Fruit fly (Drosophila melanogaster): ENCODE data around the gene mts.

mts gene

DNA sequence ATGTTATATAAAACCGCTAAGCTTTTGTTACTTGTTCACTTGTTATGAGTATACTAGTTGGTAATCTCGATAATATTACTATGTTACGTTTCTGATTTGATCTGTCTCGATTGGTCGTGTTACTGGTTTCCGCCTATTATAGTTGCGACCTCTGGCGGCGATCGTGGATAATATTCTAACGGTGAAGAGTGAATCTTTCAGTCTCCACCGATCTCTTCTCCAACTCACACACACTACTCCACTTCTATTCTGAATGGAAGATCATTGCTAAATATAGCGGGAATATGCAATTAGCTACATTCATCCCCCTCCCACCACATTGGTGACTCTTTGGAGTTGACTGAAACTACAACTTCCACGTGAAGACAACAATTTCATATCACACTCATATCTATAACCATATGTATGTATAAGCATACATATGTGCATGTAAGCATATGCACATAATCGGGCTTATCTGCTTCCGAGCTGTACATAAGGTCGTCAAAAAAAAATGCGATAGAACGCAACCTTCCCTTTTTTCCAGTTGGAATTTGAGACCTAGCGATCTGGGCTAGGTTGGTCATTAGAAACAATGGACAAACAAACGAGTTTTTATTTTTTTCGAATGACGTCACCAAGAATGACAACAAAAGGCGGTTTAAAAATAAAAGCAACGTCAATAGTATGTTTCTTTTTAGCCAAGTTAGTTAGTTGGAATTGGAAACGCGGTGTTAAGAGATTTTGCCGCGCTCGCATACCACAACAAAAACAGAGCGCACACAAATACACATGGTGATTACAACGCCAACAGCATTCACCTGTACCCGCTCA lies 18.4 kb upstream of the mts start:
- no peak for TF ChIP-seq noc (tag; optimal IDR thresholded peaks at IDR 0.05)

DNA sequence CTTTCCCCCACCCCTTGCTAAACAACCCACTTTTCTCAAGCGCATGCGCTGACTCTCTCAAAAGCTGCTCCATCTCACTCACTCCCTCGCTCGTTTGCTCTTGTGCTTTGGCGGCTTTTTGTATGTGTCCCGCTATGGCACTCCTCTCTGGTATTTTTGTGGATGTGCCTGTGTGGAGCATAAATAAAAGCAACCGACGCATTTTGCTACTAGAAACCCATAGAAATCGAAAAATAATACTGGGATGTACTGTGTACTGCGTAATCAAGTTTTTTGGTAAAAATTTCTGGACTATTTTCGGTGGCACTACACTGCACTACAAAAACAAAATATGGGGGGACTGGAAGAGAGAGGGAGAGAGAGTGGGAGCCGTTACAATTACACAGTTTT lies 17.8 kb upstream of the mts start:
- TF ChIP-seq noc (tag; optimal IDR thresholded peaks at IDR 0.05), result peak; percentile 2

DNA sequence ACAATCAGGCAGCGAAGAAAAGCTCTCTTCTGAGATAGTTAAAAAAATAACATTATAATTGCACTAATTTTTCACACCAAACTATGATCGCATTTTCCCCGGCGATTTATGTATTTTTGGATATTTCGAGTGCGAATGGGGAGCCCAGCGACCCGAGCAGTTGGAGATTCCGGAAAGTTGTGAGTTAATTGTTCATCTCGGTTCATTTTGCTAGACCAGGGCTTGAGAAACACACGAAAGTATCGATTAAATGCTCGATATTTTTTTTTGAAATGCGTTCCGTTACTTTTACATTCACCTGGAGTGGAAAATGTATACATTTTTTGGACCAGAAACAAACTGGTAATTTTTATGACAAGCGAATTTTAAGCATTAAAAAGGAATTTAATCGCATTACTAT lies 16.9 kb upstream of the mts start, which contains the start of gene Cdc14:
TSS of gene Cdc14 (minus strand) at position 185 of the 400 bp plus-strand sequence.
- TF ChIP-seq noc (tag; optimal IDR thresholded peaks at IDR 0.05), result no peak

DNA sequence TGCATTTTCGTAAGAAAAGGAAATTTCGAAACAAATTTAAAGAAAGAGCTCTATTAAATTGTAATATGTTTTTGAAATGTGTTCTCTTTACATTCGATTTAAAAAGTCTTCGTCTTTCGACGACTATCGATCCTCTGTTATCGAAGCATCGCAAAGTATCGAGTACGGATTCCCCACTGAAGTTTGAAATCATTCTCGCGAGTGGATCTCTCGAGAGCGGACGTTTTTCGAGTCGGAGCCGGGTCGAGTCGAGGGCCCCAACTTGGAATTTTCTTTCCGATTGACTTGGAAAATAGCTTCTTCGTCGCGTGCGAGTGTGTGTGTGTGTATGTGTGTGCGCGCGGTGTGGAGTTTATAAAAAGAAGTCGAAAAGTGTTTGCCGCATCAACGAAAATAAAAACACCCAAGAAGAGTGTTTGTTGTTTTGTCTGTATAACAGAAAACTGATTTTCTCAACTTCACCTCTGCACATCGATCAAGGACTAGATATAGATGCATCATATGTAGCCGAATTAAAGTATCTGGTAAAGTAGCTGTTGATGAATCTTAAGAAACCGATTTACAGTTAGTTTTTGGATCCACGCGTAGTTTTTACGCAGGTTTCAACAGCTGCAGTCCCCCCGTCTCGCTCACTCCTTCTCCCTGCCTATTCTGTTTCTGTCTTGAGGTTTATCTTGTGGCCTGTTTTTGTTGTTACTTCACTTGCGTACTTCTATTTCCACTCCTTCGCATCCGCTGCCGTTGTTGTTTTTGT lies 16.0 kb upstream of the mts start, which contains the start of gene LanB1:
TSS of gene LanB1 (plus strand) at position 190 of the 754 bp plus-strand sequence.
- no peak for TF ChIP-seq noc (tag; optimal IDR thresholded peaks at IDR 0.05)

DNA sequence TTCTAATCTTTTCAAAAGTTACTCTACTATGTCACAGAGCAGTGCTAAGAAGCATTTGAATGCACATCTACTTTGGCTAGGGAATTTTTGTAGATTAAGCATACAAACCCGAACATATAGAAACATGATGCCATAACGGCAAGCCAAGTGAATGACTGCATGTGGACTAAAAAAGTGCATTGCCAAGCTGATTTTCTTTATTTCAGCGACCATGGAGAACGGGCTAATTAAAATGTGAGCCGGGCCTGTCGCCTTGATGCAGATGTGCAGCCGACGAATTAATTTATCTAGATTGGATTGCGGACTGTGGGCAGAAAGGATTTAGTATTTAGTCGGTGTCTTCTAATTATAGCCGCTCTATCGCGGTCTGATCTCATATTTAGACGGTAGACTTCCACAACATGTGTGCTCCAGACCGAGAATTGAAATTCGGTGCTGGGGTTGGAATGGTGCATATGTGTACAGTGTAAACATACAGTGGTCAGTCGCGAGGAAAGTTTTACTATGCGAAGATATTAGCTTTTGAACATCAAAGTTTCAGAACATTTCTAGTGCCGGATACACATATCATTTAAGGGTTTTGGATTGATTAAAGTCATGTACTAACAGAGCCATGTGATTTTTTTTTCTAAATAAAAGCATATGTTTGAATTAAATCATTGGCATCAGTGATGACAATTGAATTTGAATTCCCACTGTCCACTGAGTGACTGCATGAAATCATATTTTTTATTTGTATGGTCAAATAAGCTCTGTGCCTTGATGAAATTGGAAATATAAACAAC lies 14.7 kb upstream of the mts start:
- no peak for TF ChIP-seq noc (tag; optimal IDR thresholded peaks at IDR 0.05)

DNA sequence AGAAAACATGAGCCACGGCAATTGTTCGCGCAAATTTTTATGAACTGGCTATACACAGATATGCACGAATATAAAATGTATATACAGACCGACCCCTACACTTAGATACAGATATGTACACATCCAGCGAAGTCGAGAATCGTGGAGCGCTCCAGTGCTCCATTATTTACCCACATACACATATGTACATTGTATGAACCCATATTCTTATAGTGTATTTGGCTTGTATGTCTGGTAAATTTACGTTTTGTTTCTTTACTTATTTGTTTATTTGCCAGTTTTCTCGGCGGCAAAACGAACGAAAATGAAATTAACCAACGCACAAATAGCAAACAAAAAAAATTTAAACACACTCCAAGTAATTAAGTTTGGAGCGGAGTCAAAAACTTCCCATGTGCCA lies 14.1 kb upstream of the mts start:
- no peak for TF ChIP-seq noc (tag; optimal IDR thresholded peaks at IDR 0.05)

DNA sequence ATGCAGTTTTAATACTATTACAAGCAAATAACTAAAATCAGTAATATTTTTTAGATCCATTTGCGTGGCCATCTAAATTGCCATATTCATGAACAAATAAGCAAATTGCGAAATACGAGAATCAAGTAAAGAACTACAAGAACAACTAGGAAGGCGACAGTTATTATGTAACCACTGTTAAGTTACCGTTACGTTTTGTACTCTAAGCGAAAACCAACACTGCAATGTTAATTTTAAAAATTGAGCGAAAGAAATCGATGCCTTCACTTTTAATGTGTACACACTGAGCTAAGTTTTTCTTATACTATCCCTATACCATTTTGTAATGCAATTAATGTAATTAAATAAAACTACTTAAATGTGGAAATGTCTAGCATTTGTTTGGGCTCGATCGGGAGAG lies 7.0 kb upstream of the mts start:
- TF ChIP-seq noc (tag; optimal IDR thresholded peaks at IDR 0.05), result no peak

DNA sequence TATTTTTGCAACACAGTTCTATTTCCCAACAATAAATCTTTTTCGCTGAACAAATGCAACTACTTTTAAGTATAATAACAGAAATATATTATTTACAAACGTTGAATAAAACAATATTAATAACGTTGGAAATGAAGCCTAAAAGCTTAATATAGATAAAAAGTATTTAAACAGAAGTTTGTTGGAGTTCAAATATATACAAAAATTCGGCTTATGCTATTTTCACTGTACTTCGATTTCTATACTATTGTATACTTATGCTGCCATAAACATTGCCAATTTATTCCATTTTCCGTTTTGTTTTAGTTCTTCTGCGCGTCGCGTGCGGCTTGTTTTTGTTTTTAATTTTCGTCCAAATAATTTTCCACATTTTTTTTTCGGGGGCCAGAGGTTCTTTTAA lies 6.6 kb upstream of the mts start, which contains the start of gene CG7115:
TSS of gene CG7115 (plus strand) at position 301 of the 400 bp plus-strand sequence.
- TF ChIP-seq noc (tag; optimal IDR thresholded peaks at IDR 0.05), result no peak

DNA sequence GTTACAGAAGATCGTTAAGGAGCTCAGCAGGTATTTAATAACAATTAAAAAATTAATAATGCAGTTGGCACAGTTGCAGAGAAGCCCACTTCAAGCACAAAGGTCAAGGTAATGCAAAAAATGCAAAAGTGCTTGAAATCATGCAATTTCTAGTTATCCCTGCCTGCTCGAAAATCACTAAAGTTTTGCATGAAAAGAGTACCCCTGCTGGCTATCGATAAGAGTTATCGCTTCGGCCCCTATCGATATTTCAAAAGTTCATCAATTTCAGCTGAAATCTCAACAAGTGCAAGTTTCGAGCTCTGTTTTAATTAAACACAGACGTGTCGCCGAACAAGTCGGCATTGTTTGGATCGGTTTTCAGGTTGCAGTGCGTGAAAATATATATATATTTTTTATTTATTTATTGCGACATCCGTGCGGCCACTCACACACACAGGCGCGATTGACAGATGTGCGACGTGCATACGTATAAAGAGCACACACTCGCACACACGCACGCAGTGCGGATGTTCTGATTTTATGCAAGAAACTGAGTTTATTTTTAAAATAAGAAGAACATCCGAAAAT lies 6.1 kb upstream of the mts start:
- TF ChIP-seq noc (tag; optimal IDR thresholded peaks at IDR 0.05), result peak; percentile 19

DNA sequence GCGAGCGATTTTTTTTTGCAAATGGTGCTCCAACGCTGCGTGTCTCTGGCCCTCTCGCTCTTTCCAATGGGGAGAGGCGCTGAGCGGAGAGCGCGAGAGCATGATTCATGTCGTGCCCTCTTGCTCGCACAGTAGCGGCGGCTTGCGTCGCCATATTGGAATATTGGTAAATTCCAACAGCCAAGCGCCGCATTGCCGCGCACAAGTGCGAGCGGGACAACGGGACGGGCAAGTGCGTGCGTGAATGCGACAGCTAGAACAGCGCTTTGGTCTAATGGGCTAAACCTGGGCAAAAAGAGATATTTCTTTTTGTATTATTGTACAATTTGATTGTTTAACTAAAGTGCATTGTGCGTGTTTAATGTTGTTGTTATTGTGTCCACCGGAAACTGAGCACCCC lies 781 bp downstream of the mts start:
- TF ChIP-seq noc (tag; optimal IDR thresholded peaks at IDR 0.05), result peak; percentile 0

DNA sequence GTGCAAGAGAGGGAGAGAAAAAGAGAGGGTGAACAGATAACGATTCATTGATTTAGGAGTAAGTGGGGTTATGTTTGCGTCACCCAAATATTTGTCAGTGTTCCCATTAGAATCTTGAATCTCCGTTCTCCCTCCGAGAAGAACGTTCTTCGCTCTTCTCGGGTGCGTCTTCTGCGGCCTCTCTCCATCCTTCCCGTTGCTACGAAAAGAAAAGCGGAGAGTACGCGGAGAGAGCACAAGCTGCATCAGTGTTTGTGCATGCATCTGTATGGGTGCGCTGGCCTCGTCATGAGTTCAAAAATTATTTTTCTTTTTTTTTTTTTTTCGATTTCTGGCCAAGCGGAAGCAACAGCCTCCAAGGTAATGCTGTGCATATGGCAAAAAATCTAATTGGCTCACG lies 1.5 kb downstream of the mts start:
- no peak for TF ChIP-seq noc (tag; optimal IDR thresholded peaks at IDR 0.05)

DNA sequence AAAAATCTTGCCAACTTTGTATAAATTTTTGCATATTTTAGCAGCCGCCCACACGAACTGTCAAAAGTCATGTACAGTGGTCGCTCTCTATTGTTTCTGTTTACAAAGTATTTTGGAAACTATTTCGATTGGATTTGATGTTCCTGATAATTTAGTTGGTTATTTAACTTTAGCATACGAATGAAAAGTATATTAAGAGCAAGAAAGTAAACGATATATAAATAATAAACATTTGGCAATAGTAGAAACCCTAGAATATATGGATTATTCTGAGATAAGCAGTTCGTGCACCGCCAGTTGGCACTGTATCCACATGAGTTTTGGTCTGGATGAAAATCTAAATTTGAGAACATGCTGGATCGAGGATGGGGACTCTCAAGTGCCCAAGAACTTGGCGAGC lies 5.8 kb downstream of the mts start:
- no peak for TF ChIP-seq noc (tag; optimal IDR thresholded peaks at IDR 0.05)

DNA sequence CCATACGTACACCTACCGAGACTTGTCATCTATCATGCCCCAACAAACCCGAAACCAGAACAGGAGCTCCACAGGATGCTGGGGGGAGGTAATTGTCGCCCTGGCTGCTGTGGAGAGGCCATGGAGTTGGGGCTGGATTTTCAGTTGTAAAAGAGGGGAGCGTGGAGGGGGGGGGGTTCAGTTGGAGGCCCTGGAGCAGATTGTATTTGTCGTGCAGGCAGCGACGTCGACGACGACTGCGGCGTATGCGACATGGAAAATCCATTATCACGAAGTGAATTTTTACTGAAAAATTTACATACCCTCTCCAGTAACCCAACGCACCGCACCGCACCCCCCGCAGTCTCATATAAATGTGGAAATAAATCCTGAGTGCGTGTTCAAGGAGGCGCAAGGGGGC lies 6.2 kb downstream of the mts start:
- TF ChIP-seq noc (tag; optimal IDR thresholded peaks at IDR 0.05), result no peak

DNA sequence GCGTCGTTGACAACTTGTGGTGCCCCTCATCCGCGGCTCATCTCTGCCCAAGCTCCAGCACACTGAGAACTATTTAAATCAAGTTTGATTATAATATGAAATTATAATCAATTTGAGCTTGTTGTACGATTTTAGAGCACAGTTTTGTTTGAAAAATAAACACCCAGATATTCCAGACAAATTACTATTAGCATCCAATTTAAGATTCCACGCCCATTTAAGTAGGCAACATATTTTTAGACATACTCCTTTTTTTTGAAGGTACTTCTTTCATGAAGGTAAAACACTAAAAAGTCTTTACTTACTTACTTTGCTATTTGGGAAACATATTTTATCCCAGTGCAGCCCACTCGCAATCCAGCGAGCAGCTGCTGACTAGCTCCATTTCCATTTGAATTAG lies 10.6 kb downstream of the mts start:
- no peak for TF ChIP-seq noc (tag; optimal IDR thresholded peaks at IDR 0.05)

DNA sequence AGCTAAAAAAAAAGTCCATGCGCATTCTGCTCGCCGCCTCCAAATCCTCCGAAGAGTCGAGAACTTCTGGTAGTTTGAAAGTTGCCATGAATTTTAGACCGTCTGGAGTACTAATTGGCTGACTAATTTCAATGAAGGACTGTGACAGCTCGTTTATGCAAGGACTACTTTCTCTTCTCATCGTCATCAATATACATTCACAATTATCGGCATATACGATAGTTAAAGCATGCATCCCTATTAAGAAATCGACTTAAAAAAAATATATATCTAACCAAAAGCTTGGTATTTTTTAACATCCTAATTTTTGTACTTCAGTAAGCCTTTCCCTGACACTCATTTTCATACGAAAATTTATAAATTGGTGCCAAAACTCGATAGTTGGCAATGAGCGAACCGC lies 12.7 kb downstream of the mts start, which contains the start of gene CG14537:
TSS of gene CG14537 (plus strand) at position 301 of the 400 bp plus-strand sequence.
- no peak for TF ChIP-seq noc (tag; optimal IDR thresholded peaks at IDR 0.05)

DNA sequence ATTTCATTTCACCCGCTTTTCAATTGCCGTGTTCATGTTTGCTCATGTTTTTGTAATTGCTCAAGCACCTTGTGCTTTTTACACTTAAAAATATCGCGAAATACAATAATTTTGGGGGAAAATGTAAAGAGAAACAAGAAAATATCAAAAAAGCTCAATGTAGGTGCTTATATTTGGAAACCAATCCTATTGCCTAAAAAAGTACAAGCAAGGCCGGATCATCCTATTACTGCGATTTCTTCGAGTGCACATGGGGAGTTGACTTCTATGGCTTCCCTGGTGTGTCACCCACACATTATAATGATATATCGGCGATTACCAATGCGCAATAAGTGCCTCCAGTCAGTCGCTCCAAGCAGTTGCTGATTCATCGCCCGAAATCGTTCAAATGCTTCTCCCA lies 13.8 kb downstream of the mts start:
- TF ChIP-seq noc (tag; optimal IDR thresholded peaks at IDR 0.05), result no peak
